Fruit fly (Drosophila melanogaster) Kc167 (cell line): ENCODE results near the gene Pde11.

Source experiments
- Sin3A ChIP-seq: fragments of >200 bp; optimal IDR thresholded peaks from 2 replicates; lab custom pipeline; 2018; ENCODE audit warnings: missing external identifiers
- h ChIP-seq: fragments of >200 bp; optimal IDR thresholded peaks from 3 replicates; lab custom pipeline; 2018; ENCODE audit warnings: missing external identifiers
- insv ChIP-seq: fragments of >200 bp; optimal IDR thresholded peaks from 3 replicates; lab custom pipeline; 2018; ENCODE audit warnings: missing external identifiers
- psq ChIP-seq: fragments of >200 bp; optimal IDR thresholded peaks from 2 replicates; lab custom pipeline; 2017; ENCODE audit warnings: missing external identifiers

DNA sequence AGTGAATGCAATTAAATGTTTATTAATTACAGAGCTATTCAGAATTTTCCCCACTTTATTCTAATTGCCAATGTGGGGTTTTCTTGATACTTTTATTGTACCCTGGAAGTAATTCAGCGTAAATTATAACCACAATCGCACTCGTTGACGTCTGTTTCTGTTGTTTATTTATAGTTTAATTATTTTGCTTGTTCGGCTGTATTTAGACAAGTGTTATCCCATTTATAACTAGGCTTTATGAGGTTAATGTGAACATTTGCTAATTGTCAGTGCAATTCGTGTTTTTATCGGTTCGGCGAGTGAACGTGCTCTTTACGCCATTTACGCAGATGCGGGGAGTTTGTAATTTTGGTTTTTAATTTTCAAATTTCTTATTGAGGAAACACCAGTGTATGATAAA lies 34.9 kb upstream of the Pde11 start:
- TF ChIP-seq insv (lab: Kevin White, UChicago), result no peak
- TF ChIP-seq h (lab: Kevin White, UChicago), result no peak
- no peak for TF ChIP-seq Sin3A
- no peak for TF ChIP-seq psq (lab: Kevin White, UChicago)
